Worm (Caenorhabditis elegans) whole organism, late embryonic: Measurements from ENCODE around the gene ppm-1.H.

ENCODE experiments used
- K09A11.1 ChIP-seq: sonication (generic microtip); optimal IDR thresholded peaks from 2 replicates; lab custom pipeline; 2017; ENCODE audit warnings: antibody characterized with exemption, mild to moderate bottlenecking, missing genetic modification characterization, missing compliant biosample characterization; ENCODE audit not compliant: insufficient read depth
- Y22D7AL.16 ChIP-seq: sonication (generic microtip); optimal IDR thresholded peaks from 2 replicates; lab custom pipeline; 2016; ENCODE audit warnings: missing genetic modification characterization, missing compliant biosample characterization
- dmd-4 ChIP-seq: sonication (generic microtip); optimal IDR thresholded peaks from 2 replicates; lab custom pipeline; 2016; ENCODE audit warnings: borderline replicate concordance, missing genetic modification characterization, missing compliant biosample characterization
- gmeb-2 ChIP-seq: sonication (generic microtip); optimal IDR thresholded peaks from 2 replicates; lab custom pipeline; 2016; ENCODE audit warnings: missing genetic modification characterization, inconsistent platforms, missing compliant biosample characterization
- nhr-11 ChIP-seq: fragments of 150-350 bp; optimal IDR thresholded peaks from 2 replicates; lab custom pipeline; 2014; ENCODE audit warnings: missing biosample characterization, missing genetic modification characterization
- nhr-232 ChIP-seq: sonication (generic microtip); optimal IDR thresholded peaks from 2 replicates; lab custom pipeline; 2016; ENCODE audit warnings: missing genetic modification characterization, missing compliant biosample characterization
- unc-55 ChIP-seq: sonication (generic microtip); optimal IDR thresholded peaks from 2 replicates; lab custom pipeline; 2017; ENCODE audit warnings: missing biosample characterization, missing genetic modification reagents, missing genetic modification characterization

DNA sequence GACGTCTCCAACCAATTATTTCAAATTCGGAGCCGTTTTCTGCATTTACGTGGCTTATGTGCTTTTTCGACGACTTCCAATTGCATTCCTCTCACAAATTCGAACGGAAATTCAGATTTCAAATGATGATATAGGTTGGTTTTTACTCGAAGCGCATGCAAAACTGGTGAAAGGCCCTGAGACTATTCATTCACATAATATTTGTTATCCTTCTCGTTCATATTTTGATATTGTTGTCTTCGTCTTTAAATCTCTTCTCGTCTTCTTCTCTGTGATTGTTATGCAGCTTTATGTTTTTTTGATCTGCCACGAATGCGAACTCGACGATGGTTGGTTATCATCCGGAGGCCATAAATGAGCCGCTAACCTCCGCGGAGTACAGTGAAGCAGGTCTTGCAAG, 14.8 kb upstream of the ppm-1.H start, which contains the start of gene hpo-12:
- TF ChIP-seq nhr-232 (tag; lab: Kevin White, UChicago) = no peak
- TF ChIP-seq Y22D7AL.16 = no peak
- no peak for TF ChIP-seq K09A11.1 (tag; lab: Kevin White, UChicago)
- TF ChIP-seq unc-55 = no peak
- no peak for TF ChIP-seq dmd-4 (tag; lab: Kevin White, UChicago)
- no peak for TF ChIP-seq nhr-11 (tag; lab: Kevin White, UChicago)
- no peak for TF ChIP-seq gmeb-2 (tag; lab: Kevin White, UChicago)
